Fruit fly (Drosophila melanogaster) whole organism, embryonic: ENCODE measurements around the gene mbc.
A peak's percentile ranks its signal among the peaks of the same experiment; 100 is the strongest.

Source experiments
- CG15269 ChIP-seq: fragments of 200-800 bp; sonication (Bioruptor generic); optimal IDR thresholded peaks from 2 replicates; lab custom pipeline; 2018; ENCODE audit warnings: missing biosample characterization, mild to moderate bottlenecking, missing genetic modification characterization, moderate library complexity
- CG1603 ChIP-seq: fragments of 200-800 bp; sonication (Bioruptor generic); optimal IDR thresholded peaks from 2 replicates; lab custom pipeline; 2019; ENCODE audit warnings: missing biosample characterization, mild to moderate bottlenecking, missing genetic modification characterization, moderate library complexity
- CoRest ChIP-seq: fragments of 200-800 bp; sonication (Bioruptor generic); optimal IDR thresholded peaks from 3 replicates; lab custom pipeline; 2018; ENCODE audit warnings: missing biosample characterization, mild to moderate bottlenecking, missing genetic modification characterization, moderate library complexity
- Hr51 ChIP-seq, 2 experiments: fragments of 200-800 bp; sonication (Bioruptor generic); optimal IDR thresholded peaks; 2 replicates in 1 of 2; 3 replicates in 1 of 2; lab custom pipeline; 2016 to 2018; ENCODE audit warnings: missing biosample characterization in 2 of 2, missing genetic modification characterization in 2 of 2, mild to moderate bottlenecking in 1 of 2, moderate library complexity in 1 of 2
- Sox102F ChIP-seq: fragments of 200-800 bp; sonication (Bioruptor generic); optimal IDR thresholded peaks from 2 replicates; lab custom pipeline; 2018; ENCODE audit warnings: missing biosample characterization, mild to moderate bottlenecking, missing genetic modification characterization, moderate library complexity
- Tbp ChIP-seq: fragments of >200 bp; optimal IDR thresholded peaks from 2 replicates; lab custom pipeline; 2018; ENCODE audit warnings: missing biosample characterization, missing genetic modification characterization
- en ChIP-seq: fragments of 200-800 bp; sonication (Bioruptor generic); optimal IDR thresholded peaks from 2 replicates; lab custom pipeline; 2016; ENCODE audit warnings: missing biosample characterization, missing genetic modification characterization

dm6 chr3R:23788406-23789021, 6.9 kb downstream of the mbc start:
- TF ChIP-seq CG15269, result no peak
- no peak for TF ChIP-seq CG1603 (tag; lab: Kevin White, UChicago)
- no peak for TF ChIP-seq en (GFP tag; lab: Kevin White, UChicago)
- no peak for TF ChIP-seq Tbp
- no peak for TF ChIP-seq Sox102F (GFP tag; lab: Kevin White, UChicago)
- TF ChIP-seq CoRest (tag; lab: Kevin White, UChicago), result peak; percentile 16
- peak in 1 of 2 experiments; percentile 20 for TF ChIP-seq Hr51 (GFP tag; optimal IDR thresholded peaks at IDR 0.05; lab: Kevin White, UChicago)
